Worm (Caenorhabditis elegans) whole organism, L3 larva: ENCODE results near the gene nhr-60.
"Not testable (repeated sequence)": the region's sequence is repeated elsewhere in the genome, so short reads cannot be mapped to it uniquely, and the experiment has no call there.

Experiments
- ZK546.5 ChIP-seq: sonication (generic microtip); optimal IDR thresholded peaks from 2 replicates; lab custom pipeline; 2017; ENCODE audit warnings: missing biosample characterization, missing genetic modification characterization
- aly-2 ChIP-seq: fragments of 150-350 bp; optimal IDR thresholded peaks from 2 replicates; lab custom pipeline; 2014; ENCODE audit warnings: missing biosample characterization, missing genetic modification characterization
- ceh-16 ChIP-seq: sonication (generic microtip); optimal IDR thresholded peaks from 2 replicates; lab custom pipeline; 2017; ENCODE audit warnings: missing biosample characterization, missing genetic modification characterization
- ceh-28 ChIP-seq: fragments of 150-350 bp; optimal IDR thresholded peaks from 2 replicates; lab custom pipeline; 2014; ENCODE audit warnings: missing biosample characterization, missing genetic modification reagents, missing genetic modification characterization
- ceh-82 ChIP-seq: fragments of 150-350 bp; optimal IDR thresholded peaks from 2 replicates; lab custom pipeline; 2014; ENCODE audit warnings: missing biosample characterization, missing genetic modification characterization
- ceh-9 ChIP-seq: sonication (generic microtip); optimal IDR thresholded peaks from 2 replicates; lab custom pipeline; 2018; ENCODE audit warnings: missing biosample characterization, missing genetic modification characterization
- daf-12 ChIP-seq: fragments of 150-350 bp; optimal IDR thresholded peaks from 2 replicates; lab custom pipeline; 2014; ENCODE audit warnings: missing biosample characterization, missing genetic modification reagents, missing genetic modification characterization
- egl-27 ChIP-seq: sonication (generic microtip); optimal IDR thresholded peaks from 4 replicates; lab custom pipeline; 2017; ENCODE audit warnings: missing biosample characterization, missing genetic modification reagents, missing genetic modification characterization
- elt-2 ChIP-seq: sonication (generic microtip); optimal IDR thresholded peaks from 2 replicates; lab custom pipeline; 2016; ENCODE audit warnings: missing genetic modification reagents, mild to moderate bottlenecking, missing genetic modification characterization, missing compliant biosample characterization
- eor-1 ChIP-seq, 2 experiments: fragments of 150-350 bp; optimal IDR thresholded peaks; 2 replicates each; lab custom pipeline; 2014 to 2018; ENCODE audit warnings: missing biosample characterization in 2 of 2, missing genetic modification characterization in 2 of 2
- fkh-10 ChIP-seq: sonication (generic microtip); optimal IDR thresholded peaks from 2 replicates; lab custom pipeline; 2017; ENCODE audit warnings: missing biosample characterization, missing genetic modification reagents, missing genetic modification characterization
- fkh-2 ChIP-seq: fragments of 150-350 bp; optimal IDR thresholded peaks from 2 replicates; lab custom pipeline; 2014; ENCODE audit warnings: missing biosample characterization, missing genetic modification reagents, missing genetic modification characterization
- fos-1 ChIP-seq: fragments of 150-350 bp; optimal IDR thresholded peaks from 2 replicates; lab custom pipeline; 2014; ENCODE audit warnings: missing biosample characterization, missing genetic modification characterization
- hmg-11 ChIP-seq: sonication (generic microtip); optimal IDR thresholded peaks from 2 replicates; lab custom pipeline; 2016; ENCODE audit warnings: missing genetic modification characterization, missing compliant biosample characterization
- jun-1 ChIP-seq: fragments of 150-350 bp; optimal IDR thresholded peaks from 2 replicates; lab custom pipeline; 2014; ENCODE audit warnings: missing biosample characterization, missing genetic modification reagents, missing genetic modification characterization
- lin-15B ChIP-seq: fragments of 150-350 bp; optimal IDR thresholded peaks from 2 replicates; lab custom pipeline; 2014; ENCODE audit warnings: missing biosample characterization, missing genetic modification characterization
- lsy-12 ChIP-seq: sonication (generic microtip); optimal IDR thresholded peaks from 2 replicates; lab custom pipeline; 2016; ENCODE audit warnings: mild to moderate bottlenecking, missing genetic modification characterization, missing compliant biosample characterization
- mdl-1 ChIP-seq: fragments of 150-350 bp; optimal IDR thresholded peaks from 2 replicates; lab custom pipeline; 2014; ENCODE audit warnings: missing biosample characterization, missing genetic modification characterization
- mml-1 ChIP-seq: fragments of 150-350 bp; sonication (generic microtip); optimal IDR thresholded peaks from 3 replicates; lab custom pipeline; 2014; ENCODE audit warnings: missing biosample characterization, missing genetic modification characterization
- nfya-1 ChIP-seq: sonication (generic microtip); optimal IDR thresholded peaks from 2 replicates; lab custom pipeline; 2017; ENCODE audit warnings: missing genetic modification characterization, mild to moderate bottlenecking, missing compliant biosample characterization, antibody characterized with exemption, moderate library complexity; ENCODE audit not compliant: insufficient read depth
- nhr-11 ChIP-seq: fragments of 150-350 bp; optimal IDR thresholded peaks from 2 replicates; lab custom pipeline; 2014; ENCODE audit warnings: missing biosample characterization, missing genetic modification characterization
- nhr-12 ChIP-seq: fragments of 150-350 bp; optimal IDR thresholded peaks from 2 replicates; lab custom pipeline; 2014; ENCODE audit warnings: missing biosample characterization, missing genetic modification characterization
- nhr-23 ChIP-seq: fragments of 150-350 bp; optimal IDR thresholded peaks from 2 replicates; lab custom pipeline; 2014; ENCODE audit warnings: missing biosample characterization, missing genetic modification reagents, missing genetic modification characterization
- nhr-28 ChIP-seq: fragments of 150-350 bp; optimal IDR thresholded peaks from 2 replicates; lab custom pipeline; 2014; ENCODE audit warnings: missing biosample characterization, missing genetic modification characterization
- nhr-43 ChIP-seq: sonication (generic microtip); optimal IDR thresholded peaks from 2 replicates; lab custom pipeline; 2016; ENCODE audit warnings: mild to moderate bottlenecking, missing genetic modification characterization, missing compliant biosample characterization; ENCODE audit not compliant: poor library complexity, severe bottlenecking
- nhr-67 ChIP-seq: fragments of 150-350 bp; optimal IDR thresholded peaks from 2 replicates; lab custom pipeline; 2014; ENCODE audit warnings: missing biosample characterization, missing genetic modification characterization
- nhr-76 ChIP-seq: fragments of 150-350 bp; sonication (generic microtip); optimal IDR thresholded peaks from 5 replicates; lab custom pipeline; 2014; ENCODE audit warnings: missing biosample characterization, missing genetic modification characterization
- nhr-77 ChIP-seq: fragments of 150-350 bp; optimal IDR thresholded peaks from 2 replicates; lab custom pipeline; 2014; ENCODE audit warnings: missing biosample characterization, missing genetic modification characterization
- pha-4 ChIP-seq: fragments of 150-350 bp; optimal IDR thresholded peaks from 2 replicates; lab custom pipeline; 2014; ENCODE audit warnings: missing biosample characterization, missing genetic modification reagents, missing genetic modification characterization
- pqm-1 ChIP-seq: fragments of 150-350 bp; optimal IDR thresholded peaks from 2 replicates; lab custom pipeline; 2017; ENCODE audit warnings: missing biosample characterization, missing genetic modification characterization, inconsistent platforms
- sea-2 ChIP-seq: fragments of 150-350 bp; sonication (generic microtip); optimal IDR thresholded peaks from 4 replicates; lab custom pipeline; 2014; ENCODE audit warnings: missing biosample characterization, missing genetic modification reagents, missing genetic modification characterization
- snpc-4 ChIP-seq: fragments of 150-350 bp; optimal IDR thresholded peaks from 2 replicates; lab custom pipeline; 2014; ENCODE audit warnings: missing biosample characterization, missing genetic modification characterization
- unc-62 ChIP-seq: fragments of 150-350 bp; sonication (generic microtip); optimal IDR thresholded peaks from 4 replicates; lab custom pipeline; 2014; ENCODE audit warnings: missing biosample characterization, missing genetic modification reagents, missing genetic modification characterization
- zag-1 ChIP-seq: fragments of 150-350 bp; optimal IDR thresholded peaks from 2 replicates; lab custom pipeline; 2014; ENCODE audit warnings: missing biosample characterization, missing genetic modification characterization
- ztf-11 ChIP-seq: fragments of 150-350 bp; optimal IDR thresholded peaks from 2 replicates; lab custom pipeline; 2014; ENCODE audit warnings: missing biosample characterization, missing genetic modification characterization
- ztf-4 ChIP-seq: fragments of 150-350 bp; optimal IDR thresholded peaks from 2 replicates; lab custom pipeline; 2014; ENCODE audit warnings: missing biosample characterization, missing genetic modification characterization

nhr-60 gene

ce11 chrV:15750130-15750529, 22.9 kb downstream of the nhr-60 start, which contains the start of gene str-6:
Gene str-6 (minus strand): TSS chrV:15750230.
- TF ChIP-seq ceh-28 (tag; lab: Kevin White, UChicago): no peak
- TF ChIP-seq fkh-10 (GFP tag; lab: Kevin White, UChicago): no peak
- no peak for TF ChIP-seq lin-15B
- no peak for TF ChIP-seq nhr-77 (tag; lab: Kevin White, UChicago)
- no peak for TF ChIP-seq nhr-43 (tag; lab: Kevin White, UChicago)
- TF ChIP-seq ceh-16 (tag; lab: Kevin White, UChicago): no peak
- no peak for TF ChIP-seq nhr-12 (tag; lab: Kevin White, UChicago)
- no peak for TF ChIP-seq pha-4 (tag; lab: Kevin White, UChicago)
- TF ChIP-seq nhr-67 (tag; lab: Kevin White, UChicago): no peak
- no peak for TF ChIP-seq mml-1 (tag; lab: Kevin White, UChicago)
- no peak for TF ChIP-seq daf-12 (tag; lab: Kevin White, UChicago)
- TF ChIP-seq egl-27 (tag; lab: Kevin White, UChicago): no peak
- no peak for TF ChIP-seq pqm-1 (tag; lab: Kevin White, UChicago)
- TF ChIP-seq ztf-4 (tag; lab: Kevin White, UChicago): no peak

ce11 chrV:15748343-15748742, 24.7 kb downstream of the nhr-60 start, which contains the start of gene T23D5.8:
Gene T23D5.8 (minus strand): TSS chrV:15748443.
- not testable (repeated sequence) for TF ChIP-seq aly-2, daf-12, pha-4 (tag; lab: Kevin White, UChicago)

DNA sequence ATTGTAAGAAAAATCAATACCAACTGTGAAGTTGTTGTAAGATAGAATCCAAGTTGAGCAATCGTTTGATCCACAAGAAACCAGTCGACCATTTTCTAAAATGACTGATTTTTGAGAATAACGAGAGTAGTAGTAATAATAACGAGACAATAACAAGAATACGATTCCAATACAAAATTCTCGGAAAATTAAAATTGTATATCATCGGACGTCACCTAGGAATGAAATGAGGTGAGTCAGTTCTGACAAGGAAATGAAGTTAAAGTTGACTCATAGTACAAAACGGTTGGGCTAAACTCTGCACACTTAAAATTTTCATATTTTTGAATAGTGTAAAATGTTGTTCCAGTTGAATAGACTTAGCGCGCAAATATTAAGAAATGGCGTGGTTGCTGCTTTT, 28.7 kb downstream of the nhr-60 start, which contains the start of gene str-19:
Gene str-19, minus strand, starts transcription at position 101 of the 400 bp plus-strand sequence.
- TF ChIP-seq nfya-1; fos-1 (tag; lab: Kevin White, UChicago); eor-1 (tag; optimal IDR thresholded peaks at IDR 0.05; lab: Kevin White, UChicago): not testable (repeated sequence)

DNA sequence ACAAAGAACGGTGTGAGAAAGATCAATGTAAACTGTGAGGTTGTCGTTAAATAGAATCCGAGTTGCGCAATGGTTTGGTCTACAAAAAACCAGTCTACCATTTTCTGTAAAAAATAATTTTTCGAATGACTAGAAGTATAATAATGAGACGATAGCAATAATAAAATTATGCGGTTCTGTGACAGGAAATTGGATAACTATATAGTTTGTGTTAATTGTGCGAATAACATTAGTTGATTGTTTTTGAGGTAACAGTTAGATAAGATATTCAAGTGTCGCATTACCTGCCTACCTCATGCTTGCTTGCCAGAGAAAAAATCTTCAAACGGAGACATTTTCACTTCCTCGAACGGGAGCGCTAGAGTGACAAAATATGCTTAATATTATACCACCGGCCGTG, 31.2 kb downstream of the nhr-60 start, which contains the start of gene str-18:
Gene str-18, minus strand, starts transcription at position 101 of the 400 bp plus-strand sequence.
- TF ChIP-seq ztf-4 (tag; lab: Kevin White, UChicago) (no peak), lin-15B (no peak), hmg-11 (tag; lab: Kevin White, UChicago) (no peak), sea-2 (no peak), nhr-12 (tag; lab: Kevin White, UChicago) (no peak), lsy-12 (tag; lab: Kevin White, UChicago) (no peak), nhr-76 (tag; lab: Kevin White, UChicago) (no peak), fkh-2 (no peak), mdl-1 (tag; lab: Kevin White, UChicago) (no peak), nhr-43 (tag; lab: Kevin White, UChicago) (no peak), pqm-1 (tag; lab: Kevin White, UChicago) (no peak), unc-62 (GFP tag; lab: Kevin White, UChicago) (no peak), ZK546.5 (no peak), nhr-23 (tag; lab: Kevin White, UChicago) (no peak), snpc-4 (no peak), ceh-82 (tag; lab: Kevin White, UChicago) (no peak), ztf-11 (tag; lab: Kevin White, UChicago) (no peak)

- no peak for TF ChIP-seq ZK546.5
- TF ChIP-seq jun-1 (tag; lab: Kevin White, UChicago): no peak
- TF ChIP-seq snpc-4: no peak
Measured at ce11 chrV:15735720-15736119, 37.3 kb downstream of the nhr-60 start, which contains the start of gene str-27. Gene str-27 (minus strand): TSS chrV:15735820.

DNA sequence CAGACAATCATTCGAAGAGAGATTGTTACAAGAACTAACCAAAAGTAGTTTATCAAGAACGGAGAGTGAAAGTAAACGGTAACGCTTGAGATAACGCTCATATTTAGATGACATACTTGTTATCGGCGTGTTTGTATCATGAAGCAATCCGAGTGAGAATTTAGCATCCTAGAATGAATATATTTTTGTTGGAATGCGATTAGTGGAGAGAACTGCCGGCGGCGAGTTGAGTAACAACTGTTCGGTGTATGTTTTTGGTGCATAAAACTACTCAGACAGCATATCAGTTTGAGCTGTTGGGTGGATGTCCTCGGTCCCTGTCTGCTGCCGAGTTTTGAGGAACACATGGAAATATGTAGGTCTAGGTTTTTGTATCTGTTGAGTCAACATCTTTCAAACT, 39.5 kb downstream of the nhr-60 start, which contains the start of gene T23D5.3:
Gene T23D5.3, minus strand, starts transcription at position 101 of the 400 bp plus-strand sequence.
- TF ChIP-seq pha-4 (tag; lab: Kevin White, UChicago) (no peak), jun-1 (tag; lab: Kevin White, UChicago) (no peak), nhr-12 (tag; lab: Kevin White, UChicago) (no peak), zag-1 (tag; lab: Kevin White, UChicago) (no peak), hmg-11 (tag; lab: Kevin White, UChicago) (no peak), fkh-2 (no peak), pqm-1 (tag; lab: Kevin White, UChicago) (no peak), ztf-4 (tag; lab: Kevin White, UChicago) (no peak), daf-12 (tag; lab: Kevin White, UChicago) (no peak), nhr-28 (tag; lab: Kevin White, UChicago) (no peak), snpc-4 (no peak), elt-2 (no peak), aly-2 (tag; lab: Kevin White, UChicago) (no peak), nhr-23 (tag; lab: Kevin White, UChicago) (no peak), nhr-11 (tag; lab: Kevin White, UChicago) (no peak), ceh-9 (tag; lab: Kevin White, UChicago) (no peak), ZK546.5 (no peak)
